Fruit fly (Drosophila melanogaster) whole organism, embryonic: ENCODE data around the gene CG6168.

Source experiments
- Abd-B ChIP-seq: fragments of 200-800 bp; sonication (Bioruptor generic); optimal IDR thresholded peaks from 2 replicates; lab custom pipeline; 2018; ENCODE audit warnings: missing biosample characterization, mild to moderate bottlenecking, missing genetic modification characterization, moderate library complexity
- Atf-2 ChIP-seq: fragments of 200-800 bp; sonication (Bioruptor generic); optimal IDR thresholded peaks from 2 replicates; lab custom pipeline; 2016; ENCODE audit warnings: missing biosample characterization, missing genetic modification characterization
- CG10431 ChIP-seq: fragments of 200-800 bp; sonication (Bioruptor generic); optimal IDR thresholded peaks from 3 replicates; lab custom pipeline; 2018; ENCODE audit warnings: missing biosample characterization, mild to moderate bottlenecking, missing genetic modification characterization
- CG10462 ChIP-seq: fragments of 200-800 bp; sonication (Bioruptor generic); optimal IDR thresholded peaks from 2 replicates; lab custom pipeline; 2016; ENCODE audit warnings: missing biosample characterization, missing genetic modification characterization
- CG11247 ChIP-seq: fragments of 200-800 bp; sonication (Bioruptor generic); IDR thresholded peaks from 2 replicates; pipeline ENCODE4 v1.3.6; 2022; ENCODE audit warnings: missing biosample characterization, missing genetic modification characterization
- CG11398 ChIP-seq: fragments of 200-800 bp; sonication (Bioruptor generic); optimal IDR thresholded peaks from 2 replicates; lab custom pipeline; 2016; ENCODE audit warnings: missing biosample characterization, missing genetic modification characterization
- CG12155 ChIP-seq: fragments of 200-800 bp; sonication (Bioruptor generic); optimal IDR thresholded peaks from 3 replicates; lab custom pipeline; 2016; ENCODE audit warnings: missing biosample characterization, missing genetic modification characterization
- CG12659 ChIP-seq: fragments of 200-800 bp; sonication (Bioruptor generic); optimal IDR thresholded peaks from 3 replicates; lab custom pipeline; 2017; ENCODE audit warnings: mild to moderate bottlenecking, missing biosample characterization, missing genetic modification reagents, missing genetic modification characterization
- CG12769 ChIP-seq: fragments of 200-800 bp; sonication (Bioruptor generic); optimal IDR thresholded peaks from 2 replicates; lab custom pipeline; 2019; ENCODE audit warnings: missing biosample characterization, mild to moderate bottlenecking, missing genetic modification characterization, moderate library complexity
- CG14014 ChIP-seq: fragments of 200-800 bp; sonication (Bioruptor generic); IDR thresholded peaks from 2 replicates; pipeline ENCODE4 v1.3.6; 2022; ENCODE audit warnings: missing biosample characterization, missing genetic modification characterization
- CG14710 ChIP-seq: fragments of 200-800 bp; sonication (Bioruptor generic); optimal IDR thresholded peaks from 3 replicates; lab custom pipeline; 2019; ENCODE audit warnings: missing biosample characterization, mild to moderate bottlenecking, missing genetic modification characterization, moderate library complexity
- CG1647 ChIP-seq: fragments of 200-800 bp; sonication (Bioruptor generic); optimal IDR thresholded peaks from 3 replicates; lab custom pipeline; 2016; ENCODE audit warnings: missing biosample characterization, missing genetic modification characterization
- CG17385 ChIP-seq: fragments of 200-800 bp; sonication (Bioruptor generic); optimal IDR thresholded peaks from 3 replicates; lab custom pipeline; 2018; ENCODE audit warnings: missing biosample characterization, mild to moderate bottlenecking, missing genetic modification characterization
- CG18476 ChIP-seq: fragments of 200-800 bp; sonication (Bioruptor generic); optimal IDR thresholded peaks from 2 replicates; lab custom pipeline; 2016; ENCODE audit warnings: missing biosample characterization, mild to moderate bottlenecking, missing genetic modification characterization
- CG2120 ChIP-seq: fragments of 200-800 bp; sonication (Bioruptor generic); optimal IDR thresholded peaks from 3 replicates; lab custom pipeline; 2016; ENCODE audit warnings: missing biosample characterization, missing genetic modification characterization
- CG2202 ChIP-seq: fragments of 200-800 bp; sonication (Bioruptor generic); optimal IDR thresholded peaks from 2 replicates; lab custom pipeline; 2018; ENCODE audit warnings: missing biosample characterization, mild to moderate bottlenecking, missing genetic modification characterization
- CG2889 ChIP-seq: fragments of 200-800 bp; sonication (Bioruptor generic); IDR thresholded peaks from 3 replicates; pipeline ENCODE4 v1.3.6; 2022; ENCODE audit warnings: missing biosample characterization, missing genetic modification characterization
- CG34224 ChIP-seq: fragments of 200-800 bp; sonication (Bioruptor generic); IDR thresholded peaks from 3 replicates; pipeline ENCODE4 v1.3.6; 2022; ENCODE audit warnings: missing biosample characterization, missing genetic modification characterization; ENCODE audit not compliant: partially characterized antibody
- CG3726 ChIP-seq: fragments of 200-800 bp; sonication (Bioruptor generic); IDR thresholded peaks from 3 replicates; pipeline ENCODE4, ENCODE4 v1.3.6; 2022; ENCODE audit warnings: missing biosample characterization, missing genetic modification characterization
- CG5953 ChIP-seq: fragments of 200-800 bp; sonication (Bioruptor generic); IDR thresholded peaks from 2 replicates; pipeline ENCODE4 v1.3.6; 2022; ENCODE audit warnings: missing biosample characterization, missing genetic modification characterization
- CG8281 ChIP-seq: fragments of 200-800 bp; sonication (Bioruptor generic); optimal IDR thresholded peaks from 2 replicates; lab custom pipeline; 2018; ENCODE audit warnings: missing biosample characterization, mild to moderate bottlenecking, missing genetic modification characterization, moderate library complexity
- CG8924 ChIP-seq: fragments of 200-800 bp; optimal IDR thresholded peaks from 3 replicates; lab custom pipeline; 2019; ENCODE audit warnings: missing biosample characterization, mild to moderate bottlenecking, missing genetic modification characterization, moderate library complexity
- Dad ChIP-seq: fragments of 200-800 bp; sonication (Bioruptor generic); optimal IDR thresholded peaks from 3 replicates; lab custom pipeline; 2016; ENCODE audit warnings: missing biosample characterization, missing genetic modification characterization
- Dfd ChIP-seq, 2 experiments: fragments of >200 bp; optimal IDR thresholded peaks; 2 replicates each; lab custom pipeline; 2017; ENCODE audit warnings: missing biosample characterization in 2 of 2, missing genetic modification characterization in 2 of 2
- Doc3 ChIP-seq: fragments of 200-800 bp; sonication (Bioruptor generic); IDR thresholded peaks from 3 replicates; pipeline ENCODE4 v1.3.6; 2022; ENCODE audit warnings: missing biosample characterization, missing genetic modification characterization; ENCODE audit not compliant: partially characterized antibody
- Drgx ChIP-seq: fragments of 200-800 bp; sonication (Bioruptor generic); IDR thresholded peaks from 2 replicates; pipeline ENCODE4 v1.3.6; 2022; ENCODE audit warnings: missing biosample characterization, missing genetic modification characterization
- Eip74EF ChIP-seq, 2 experiments: fragments of 200-800 bp in 1 of 2; fragments of >200 bp in 1 of 2; sonication (Bioruptor generic) in 1 of 2; optimal IDR thresholded peaks; 2 replicates each; lab custom pipeline; 2017 to 2019; ENCODE audit warnings: missing biosample characterization in 2 of 2, missing genetic modification characterization in 2 of 2, mild to moderate bottlenecking in 1 of 2, moderate library complexity in 1 of 2
- HLH54F ChIP-seq: fragments of 200-800 bp; sonication (Bioruptor generic); optimal IDR thresholded peaks from 3 replicates; lab custom pipeline; 2016; ENCODE audit warnings: missing biosample characterization, missing genetic modification characterization
- Hand ChIP-seq: fragments of 200-800 bp; sonication (Bioruptor generic); optimal IDR thresholded peaks from 2 replicates; lab custom pipeline; 2017; ENCODE audit warnings: mild to moderate bottlenecking, missing biosample characterization, missing genetic modification reagents, missing genetic modification characterization
- Hr78 ChIP-seq, 2 experiments: fragments of 200-800 bp in 1 of 2; fragments of >200 bp in 1 of 2; sonication (Bioruptor generic) in 1 of 2; optimal IDR thresholded peaks; 2 replicates each; lab custom pipeline; 2017 to 2019; ENCODE audit warnings: missing biosample characterization in 2 of 2, missing genetic modification characterization in 2 of 2, mild to moderate bottlenecking in 1 of 2, moderate library complexity in 1 of 2
- MBD-R2 ChIP-seq: fragments of 200-800 bp; sonication (Bioruptor generic); IDR thresholded peaks from 2 replicates; pipeline ENCODE4 v1.3.6; 2022; ENCODE audit warnings: missing biosample characterization, missing genetic modification characterization
- Myb ChIP-seq: fragments of 200-800 bp; sonication (Bioruptor generic); optimal IDR thresholded peaks from 2 replicates; lab custom pipeline; 2016; ENCODE audit warnings: missing biosample characterization, missing genetic modification characterization
- Oaz ChIP-seq: fragments of 200-800 bp; sonication (Bioruptor generic); IDR thresholded peaks from 2 replicates; pipeline ENCODE4 v1.3.6; 2022; ENCODE audit warnings: missing biosample characterization, missing genetic modification characterization
- Rx ChIP-seq: fragments of 200-800 bp; sonication (Bioruptor generic); IDR thresholded peaks from 2 replicates; pipeline ENCODE4 v1.3.6; 2022; ENCODE audit warnings: missing biosample characterization, missing genetic modification characterization
- bcd ChIP-seq: fragments of 200-800 bp; sonication (Bioruptor generic); optimal IDR thresholded peaks from 2 replicates; lab custom pipeline; 2017; ENCODE audit warnings: missing biosample characterization, mild to moderate bottlenecking, missing genetic modification characterization
- bigmax ChIP-seq: fragments of 200-800 bp; sonication (Bioruptor generic); optimal IDR thresholded peaks from 2 replicates; lab custom pipeline; 2018; ENCODE audit warnings: missing biosample characterization, mild to moderate bottlenecking, missing genetic modification characterization
- chm ChIP-seq: fragments of 200-800 bp; sonication (Bioruptor generic); IDR thresholded peaks from 2 replicates; pipeline ENCODE4 v1.3.6; 2022; ENCODE audit warnings: missing biosample characterization, missing genetic modification characterization
- chn ChIP-seq: fragments of 200-800 bp; sonication (Bioruptor generic); optimal IDR thresholded peaks from 2 replicates; lab custom pipeline; 2016; ENCODE audit warnings: missing biosample characterization, missing genetic modification characterization
- dysf ChIP-seq: fragments of 200-800 bp; sonication (Bioruptor generic); IDR thresholded peaks from 3 replicates; pipeline ENCODE4 v1.3.6; 2022; ENCODE audit warnings: missing biosample characterization, missing genetic modification characterization
- esg ChIP-seq: fragments of 200-800 bp; sonication (Bioruptor generic); conservative IDR thresholded peaks from 2 replicates; pipeline ENCODE4 v1.3.6; 2022; ENCODE audit warnings: missing biosample characterization, missing genetic modification characterization
- ewg ChIP-seq: fragments of 200-800 bp; sonication (Bioruptor generic); optimal IDR thresholded peaks from 3 replicates; lab custom pipeline; 2017; ENCODE audit warnings: mild to moderate bottlenecking, missing biosample characterization, missing genetic modification reagents, missing genetic modification characterization
- exex ChIP-seq: fragments of 200-800 bp; sonication (Bioruptor generic); optimal IDR thresholded peaks from 4 replicates; lab custom pipeline; 2018; ENCODE audit warnings: missing biosample characterization, mild to moderate bottlenecking, missing genetic modification characterization, moderate library complexity
- eyg ChIP-seq: fragments of 200-800 bp; sonication (Bioruptor generic); optimal IDR thresholded peaks from 3 replicates; lab custom pipeline; 2016; ENCODE audit warnings: missing biosample characterization, missing genetic modification characterization
- hkb ChIP-seq, 2 experiments: fragments of 200-800 bp in 1 of 2; fragments of >200 bp in 1 of 2; sonication (Bioruptor generic) in 1 of 2; IDR thresholded peaks in 1 of 2; optimal IDR thresholded peaks in 1 of 2; 2 replicates each; pipeline versions ENCODE4 v1.3.6 to Lab custom; 2017 to 2022; ENCODE audit warnings: missing biosample characterization in 1 of 2, missing genetic modification characterization in 1 of 2
- ken ChIP-seq: fragments of 200-800 bp; sonication (Bioruptor generic); IDR thresholded peaks from 3 replicates; pipeline ENCODE4 v1.3.6; 2022; ENCODE audit warnings: missing biosample characterization, missing genetic modification characterization
- sens-2 ChIP-seq: fragments of 200-800 bp; sonication (Bioruptor generic); IDR thresholded peaks from 2 replicates; pipeline ENCODE4 v1.3.6; 2022; ENCODE audit warnings: missing biosample characterization, missing genetic modification characterization
- slbo ChIP-seq: fragments of 200-800 bp; sonication (Bioruptor generic); IDR thresholded peaks from 2 replicates; pipeline ENCODE4 v1.3.6; 2022; ENCODE audit warnings: missing biosample characterization, missing genetic modification characterization
- stwl ChIP-seq: fragments of 200-800 bp; sonication (Bioruptor generic); optimal IDR thresholded peaks from 3 replicates; lab custom pipeline; 2018; ENCODE audit warnings: missing biosample characterization, mild to moderate bottlenecking, missing genetic modification characterization, moderate library complexity
- usp ChIP-seq: fragments of >200 bp; optimal IDR thresholded peaks from 2 replicates; lab custom pipeline; 2017; ENCODE audit warnings: missing biosample characterization, missing genetic modification characterization
- wek ChIP-seq: fragments of 200-800 bp; sonication (Bioruptor generic); optimal IDR thresholded peaks from 3 replicates; lab custom pipeline; 2018; ENCODE audit warnings: missing biosample characterization, mild to moderate bottlenecking, missing genetic modification characterization, moderate library complexity
- zf30C ChIP-seq: fragments of 200-800 bp; sonication (Bioruptor generic); optimal IDR thresholded peaks from 3 replicates; lab custom pipeline; 2018; ENCODE audit warnings: missing biosample characterization, mild to moderate bottlenecking, missing genetic modification characterization

Gene CG6168

dm6 chr3L:11333986-11334385 lies 12.5 kb upstream of the CG6168 start (continued):
- TF ChIP-seq CG12155 (GFP tag; lab: Kevin White, UChicago) = peak; percentile 22
- no peak for TF ChIP-seq bigmax (GFP tag; lab: Kevin White, UChicago)
- TF ChIP-seq esg (GFP tag; lab: Robert Waterston, UW) = 0 out of 2 replicates have a peak, but pooled peaks have one; percentile 16
- peak; percentile 26 for TF ChIP-seq CG18476 (GFP tag; lab: Kevin White, UChicago)
- peak; percentile 28 for TF ChIP-seq zf30C (GFP tag; lab: Kevin White, UChicago)
- TF ChIP-seq stwl (tag; lab: Kevin White, UChicago) = peak; percentile 42
- no peak for TF ChIP-seq hkb (optimal IDR thresholded peaks at IDR 0.05; lab: Kevin White, UChicago)
- TF ChIP-seq hkb (GFP tag; IDR thresholded peaks at IDR 0.05; lab: Robert Waterston, UW) = no peak
- no peak for TF ChIP-seq wek (GFP tag; lab: Kevin White, UChicago)
- TF ChIP-seq slbo = peak; percentile 27; the same call in 1 of the 2 replicates
- peak; percentile 24 for TF ChIP-seq CG12769
- no peak for TF ChIP-seq CG8281 (tag; lab: Kevin White, UChicago)
- TF ChIP-seq CG3726 (GFP tag; lab: Robert Waterston, UW) = no peak
- no peak for TF ChIP-seq Doc3
- TF ChIP-seq chm (GFP tag; lab: Robert Waterston, UW) = no peak
- TF ChIP-seq Dad (GFP tag; lab: Kevin White, UChicago) = no peak
- TF ChIP-seq Myb (GFP tag; lab: Kevin White, UChicago) = no peak
- no peak for TF ChIP-seq exex (tag; lab: Kevin White, UChicago)
- TF ChIP-seq CG11247 (GFP tag; lab: Robert Waterston, UW) = no peak
- peak; percentile 30 for TF ChIP-seq CG17385 (GFP tag; lab: Kevin White, UChicago)
- no peak for TF ChIP-seq eyg
- peak; percentile 73 for TF ChIP-seq CG14710
- no peak for TF ChIP-seq CG10462 (GFP tag; lab: Kevin White, UChicago)
- no peak for TF ChIP-seq sens-2 (GFP tag; lab: Robert Waterston, UW)
- no peak for TF ChIP-seq CG10431 (GFP tag; lab: Kevin White, UChicago)
- no peak for TF ChIP-seq CG11398
- TF ChIP-seq ken (GFP tag; lab: Robert Waterston, UW) = no peak
- no peak for TF ChIP-seq Hr78 (GFP tag; optimal IDR thresholded peaks at IDR 0.05; lab: Kevin White, UChicago)
- TF ChIP-seq HLH54F (GFP tag; lab: Kevin White, UChicago) = no peak
- TF ChIP-seq Eip74EF (GFP tag; optimal IDR thresholded peaks at IDR 0.05; lab: Kevin White, UChicago) = peak in 1 of 2 experiments; percentile 32
- TF ChIP-seq Drgx (GFP tag; lab: Robert Waterston, UW) = no peak
- no peak for TF ChIP-seq Hand (GFP tag; lab: Kevin White, UChicago)
- TF ChIP-seq CG34224 (GFP tag; lab: Robert Waterston, UW) = no peak
- no peak for TF ChIP-seq Dfd (GFP tag; optimal IDR thresholded peaks at IDR 0.05; lab: Kevin White, UChicago)
- TF ChIP-seq CG2120 (GFP tag; lab: Kevin White, UChicago) = peak; percentile 31
- TF ChIP-seq MBD-R2 (GFP tag; lab: Robert Waterston, UW) = no peak
- TF ChIP-seq ewg (GFP tag; lab: Kevin White, UChicago) = peak; percentile 20
- TF ChIP-seq bcd (GFP tag; lab: Kevin White, UChicago) = peak; percentile 27
- TF ChIP-seq Rx = no peak
- TF ChIP-seq CG12659 (GFP tag; lab: Kevin White, UChicago) = peak; percentile 30
- no peak for TF ChIP-seq usp
- peak; percentile 2 for TF ChIP-seq Atf-2
- peak; percentile 61 for TF ChIP-seq CG8924 (tag; lab: Kevin White, UChicago)
- TF ChIP-seq CG2202 (tag; lab: Kevin White, UChicago) = peak; percentile 66
- TF ChIP-seq CG5953 = 0 out of 2 replicates have a peak, but pooled peaks have one; percentile 28
- peak; percentile 23 for TF ChIP-seq chn (GFP tag; lab: Kevin White, UChicago)
- no peak for TF ChIP-seq Abd-B (GFP tag; lab: Kevin White, UChicago)
- TF ChIP-seq Oaz (GFP tag; lab: Robert Waterston, UW) = no peak
- TF ChIP-seq CG1647 = no peak
- TF ChIP-seq CG14014 (GFP tag; lab: Robert Waterston, UW) = no peak
- TF ChIP-seq dysf (GFP tag; lab: Robert Waterston, UW) = peak; percentile 48; the same call in 1 of the 3 replicates
- no peak for TF ChIP-seq CG2889
